Worm (Caenorhabditis elegans) whole organism, young adult: ENCODE data around the gene ceh-10.

Experiments used
- B0336.3 ChIP-seq: fragments of 200-800 bp; sonication (Bioruptor generic); IDR thresholded peaks from 2 replicates; pipeline ENCODE4 v1.3.6; 2022; ENCODE audit warnings: missing genetic modification characterization, missing compliant biosample characterization
- C06A6.2 ChIP-seq: fragments of 200-800 bp; sonication (Bioruptor generic); conservative IDR thresholded peaks from 2 replicates; pipeline ENCODE4 v1.3.6; 2022; ENCODE audit warnings: missing genetic modification characterization, missing compliant biosample characterization
- F10E7.11 ChIP-seq: sonication (generic microtip); optimal IDR thresholded peaks from 2 replicates; lab custom pipeline; 2017; ENCODE audit warnings: mild to moderate bottlenecking, missing genetic modification characterization, moderate library complexity, missing compliant biosample characterization
- F33H1.4 ChIP-seq: fragments of 200-800 bp; sonication (Bioruptor generic); IDR thresholded peaks from 2 replicates; pipeline ENCODE4 v1.3.6; 2022; ENCODE audit warnings: missing genetic modification reagents, missing genetic modification characterization, missing compliant biosample characterization
- F49E8.2 ChIP-seq: sonication (generic microtip); optimal IDR thresholded peaks from 3 replicates; lab custom pipeline; 2017; ENCODE audit warnings: missing genetic modification characterization, mild to moderate bottlenecking, missing compliant biosample characterization, antibody characterized with exemption, moderate library complexity; ENCODE audit not compliant: insufficient read depth
- F52B5.7 ChIP-seq: sonication (generic microtip); optimal IDR thresholded peaks from 2 replicates; lab custom pipeline; 2016; ENCODE audit warnings: mild to moderate bottlenecking, missing genetic modification characterization, missing compliant biosample characterization
- F55B11.4 ChIP-seq: sonication (generic microtip); optimal IDR thresholded peaks from 2 replicates; lab custom pipeline; 2016; ENCODE audit warnings: missing compliant biosample characterization, missing genetic modification characterization, borderline replicate concordance; ENCODE audit not compliant: insufficient read depth
- K11D2.4 ChIP-seq: fragments of 200-800 bp; sonication (Bioruptor generic); IDR thresholded peaks from 2 replicates; pipeline ENCODE4 v1.3.6; 2022; ENCODE audit warnings: missing genetic modification reagents, missing genetic modification characterization, missing compliant biosample characterization
- Y79H2A.3 ChIP-seq: fragments of 200-800 bp; sonication (Bioruptor generic); conservative IDR thresholded peaks from 2 replicates; pipeline ENCODE4 v1.3.6; 2022; ENCODE audit warnings: missing genetic modification reagents, missing genetic modification characterization, missing compliant biosample characterization
- ZK185.1 ChIP-seq: sonication (generic microtip); optimal IDR thresholded peaks from 2 replicates; lab custom pipeline; 2016; ENCODE audit warnings: mild to moderate bottlenecking, missing genetic modification characterization, missing compliant biosample characterization; ENCODE audit not compliant: poor library complexity, severe bottlenecking
- aptf-2 ChIP-seq: fragments of 200-800 bp; sonication (Bioruptor generic); conservative IDR thresholded peaks from 2 replicates; pipeline ENCODE4 v1.3.6; 2022; ENCODE audit warnings: missing genetic modification reagents, missing genetic modification characterization, missing compliant biosample characterization
- attf-5 ChIP-seq: fragments of 200-800 bp; sonication (Bioruptor generic); optimal IDR thresholded peaks from 2 replicates; lab custom pipeline; 2018; ENCODE audit warnings: mild to moderate bottlenecking, missing genetic modification characterization, missing compliant biosample characterization
- bed-1 ChIP-seq: fragments of 200-800 bp; sonication (Bioruptor generic); IDR thresholded peaks from 2 replicates; pipeline ENCODE4 v1.3.6; 2022; ENCODE audit warnings: missing genetic modification reagents, missing genetic modification characterization, missing compliant biosample characterization
- bed-2 ChIP-seq: fragments of 200-800 bp; sonication (Bioruptor generic); IDR thresholded peaks from 2 replicates; pipeline ENCODE4 v1.3.6; 2022; ENCODE audit warnings: missing genetic modification reagents, missing genetic modification characterization, missing compliant biosample characterization
- ccch-3 ChIP-seq: fragments of 200-800 bp; sonication (Bioruptor generic); optimal IDR thresholded peaks from 2 replicates; lab custom pipeline; 2018; ENCODE audit warnings: mild to moderate bottlenecking, missing genetic modification characterization, missing compliant biosample characterization
- cebp-1 ChIP-seq, 2 experiments: fragments of 200-800 bp in 1 of 2; sonication (Bioruptor generic) in 1 of 2; sonication (generic microtip) in 1 of 2; IDR thresholded peaks in 1 of 2; optimal IDR thresholded peaks in 1 of 2; 2 replicates each; pipeline versions ENCODE4 v1.3.6 to Lab custom; 2017 to 2022; ENCODE audit warnings: missing compliant biosample characterization in 2 of 2, missing genetic modification characterization in 2 of 2, mild to moderate bottlenecking in 1 of 2, missing genetic modification reagents in 1 of 2, moderate library complexity in 1 of 2
- cebp-2 ChIP-seq: fragments of 200-800 bp; sonication (Bioruptor generic); IDR thresholded peaks from 2 replicates; pipeline ENCODE4 v1.3.6; 2022; ENCODE audit warnings: missing genetic modification characterization, missing compliant biosample characterization
- ceh-27 ChIP-seq: fragments of 200-800 bp; sonication (Bioruptor generic); optimal IDR thresholded peaks from 2 replicates; lab custom pipeline; 2018; ENCODE audit warnings: mild to moderate bottlenecking, missing genetic modification characterization, moderate library complexity, missing compliant biosample characterization
- ceh-40 ChIP-seq: fragments of 200-800 bp; sonication (Bioruptor generic); IDR thresholded peaks from 2 replicates; pipeline ENCODE4 v1.3.6; 2022; ENCODE audit warnings: missing genetic modification characterization, missing compliant biosample characterization
- ceh-58 ChIP-seq: fragments of 200-800 bp; sonication (Bioruptor generic); IDR thresholded peaks from 2 replicates; pipeline ENCODE4 v1.3.6; 2022; ENCODE audit warnings: missing genetic modification characterization, missing compliant biosample characterization
- ceh-79 ChIP-seq: sonication (generic microtip); optimal IDR thresholded peaks from 2 replicates; lab custom pipeline; 2017; ENCODE audit warnings: mild to moderate bottlenecking, missing genetic modification characterization, missing compliant biosample characterization
- dpff-1 ChIP-seq: sonication (generic microtip); optimal IDR thresholded peaks from 2 replicates; lab custom pipeline; 2017; ENCODE audit warnings: mild to moderate bottlenecking, missing genetic modification characterization, missing compliant biosample characterization
- fkh-3 ChIP-seq: sonication (generic microtip); optimal IDR thresholded peaks from 2 replicates; lab custom pipeline; 2016; ENCODE audit warnings: mild to moderate bottlenecking, missing genetic modification characterization, missing compliant biosample characterization
- gei-17 ChIP-seq: fragments of 200-800 bp; sonication (Bioruptor generic); optimal IDR thresholded peaks from 2 replicates; lab custom pipeline; 2018; ENCODE audit warnings: mild to moderate bottlenecking, missing genetic modification characterization, missing compliant biosample characterization
- him-1 ChIP-seq: sonication (generic microtip); optimal IDR thresholded peaks from 2 replicates; lab custom pipeline; 2016; ENCODE audit warnings: missing genotype, missing genetic modification reagents, missing genetic modification characterization, missing compliant biosample characterization
- hlh-12 ChIP-seq: sonication (generic microtip); optimal IDR thresholded peaks from 2 replicates; lab custom pipeline; 2016; ENCODE audit warnings: missing genetic modification characterization, missing compliant biosample characterization
- hrde-1 ChIP-seq: sonication (generic microtip); optimal IDR thresholded peaks from 2 replicates; lab custom pipeline; 2016; ENCODE audit warnings: missing genetic modification characterization, mild to moderate bottlenecking, missing compliant biosample characterization, moderate library complexity, missing genotype, missing genetic modification reagents, borderline replicate concordance
- lin-26 ChIP-seq: fragments of 200-800 bp; sonication (Bioruptor generic); IDR thresholded peaks from 2 replicates; pipeline ENCODE4 v1.3.6; 2022; ENCODE audit warnings: missing genetic modification reagents, missing genetic modification characterization, missing compliant biosample characterization
- lin-54 ChIP-seq: fragments of 200-800 bp; sonication (Bioruptor generic); optimal IDR thresholded peaks from 2 replicates; lab custom pipeline; 2018; ENCODE audit warnings: mild to moderate bottlenecking, missing genetic modification characterization, missing compliant biosample characterization
- lir-1 ChIP-seq: fragments of 200-800 bp; sonication (Bioruptor generic); conservative IDR thresholded peaks from 2 replicates; pipeline ENCODE4 v1.3.6; 2022; ENCODE audit warnings: missing genetic modification reagents, missing genetic modification characterization, missing compliant biosample characterization
- madf-8 ChIP-seq: fragments of 200-800 bp; sonication (Bioruptor generic); conservative IDR thresholded peaks from 2 replicates; pipeline ENCODE4 v1.3.6; 2022; ENCODE audit warnings: missing genetic modification reagents, missing genetic modification characterization, missing compliant biosample characterization
- nhr-80 ChIP-seq: sonication (generic microtip); optimal IDR thresholded peaks from 2 replicates; lab custom pipeline; 2016; ENCODE audit warnings: missing genetic modification characterization, missing compliant biosample characterization
- pha-4 ChIP-seq: fragments of 150-350 bp; sonication (generic microtip); optimal IDR thresholded peaks from 2 replicates; lab custom pipeline; 2014; ENCODE audit warnings: missing biosample characterization, missing genetic modification reagents, missing genetic modification characterization
- rcor-1 ChIP-seq: fragments of 200-800 bp; sonication (Bioruptor generic); IDR thresholded peaks from 2 replicates; pipeline ENCODE4 v1.3.6; 2022; ENCODE audit warnings: missing genetic modification reagents, missing genetic modification characterization, missing compliant biosample characterization
- rec-8 ChIP-seq, 2 experiments: sonication (generic microtip); optimal IDR thresholded peaks; 2 replicates each; lab custom pipeline; 2016; ENCODE audit warnings: mild to moderate bottlenecking in 2 of 2, missing genetic modification characterization in 2 of 2, missing genetic modification reagents in 2 of 2, missing genotype in 2 of 2, missing biosample characterization in 1 of 2, missing compliant biosample characterization in 1 of 2, moderate library complexity in 1 of 2
- sdz-38 ChIP-seq: sonication (generic microtip); optimal IDR thresholded peaks from 2 replicates; lab custom pipeline; 2016; ENCODE audit warnings: missing genotype, missing genetic modification characterization, missing compliant biosample characterization
- snpc-1.1 ChIP-seq: sonication (generic microtip); optimal IDR thresholded peaks from 2 replicates; lab custom pipeline; 2017; ENCODE audit warnings: missing genetic modification characterization, mild to moderate bottlenecking, missing compliant biosample characterization, antibody characterized with exemption, moderate library complexity, missing genotype, missing genetic modification reagents; ENCODE audit not compliant: insufficient read depth
- snpc-3.4 ChIP-seq: sonication (generic microtip); optimal IDR thresholded peaks from 2 replicates; lab custom pipeline; 2017; ENCODE audit warnings: missing genetic modification characterization, mild to moderate bottlenecking, missing compliant biosample characterization, antibody characterized with exemption, moderate library complexity, missing genotype, missing genetic modification reagents
- snpc-4 ChIP-seq, 5 experiments: fragments of 150-350 bp in 1 of 5; sonication (generic microtip) in 4 of 5; optimal IDR thresholded peaks; 2 replicates each; lab custom pipeline; 2014 to 2018; ENCODE audit warnings: missing genetic modification characterization in 5 of 5, missing biosample characterization in 3 of 5, antibody characterized with exemption in 2 of 5, mild to moderate bottlenecking in 2 of 5, missing compliant biosample characterization in 2 of 5, missing genotype in 2 of 5, moderate library complexity in 2 of 5, missing genetic modification reagents in 1 of 5
- tbp1 ChIP-seq: fragments of 200-800 bp; sonication (Bioruptor generic); optimal IDR thresholded peaks from 2 replicates; lab custom pipeline; 2018; ENCODE audit warnings: mild to moderate bottlenecking, missing genetic modification characterization, missing compliant biosample characterization
- tbx-9 ChIP-seq: sonication (generic microtip); optimal IDR thresholded peaks from 2 replicates; lab custom pipeline; 2016; ENCODE audit warnings: borderline replicate concordance, missing genetic modification characterization, inconsistent platforms, missing compliant biosample characterization
- tlf-1 ChIP-seq: fragments of 200-800 bp; sonication (Bioruptor generic); optimal IDR thresholded peaks from 2 replicates; lab custom pipeline; 2018; ENCODE audit warnings: mild to moderate bottlenecking, missing genetic modification characterization, missing compliant biosample characterization
- unc-130 ChIP-seq: sonication (generic microtip); optimal IDR thresholded peaks from 2 replicates; lab custom pipeline; 2016; ENCODE audit warnings: missing genetic modification reagents, missing genetic modification characterization, missing compliant biosample characterization
- ztf-18 ChIP-seq: sonication (generic microtip); optimal IDR thresholded peaks from 2 replicates; lab custom pipeline; 2016; ENCODE audit warnings: missing genotype, mild to moderate bottlenecking, missing genetic modification characterization, missing compliant biosample characterization
- ztf-22 ChIP-seq: fragments of 200-800 bp; sonication (Bioruptor generic); optimal IDR thresholded peaks from 2 replicates; lab custom pipeline; 2018; ENCODE audit warnings: mild to moderate bottlenecking, missing genetic modification characterization, moderate library complexity, missing compliant biosample characterization
- ztf-28 ChIP-seq: fragments of 200-800 bp; sonication (Bioruptor generic); IDR thresholded peaks from 2 replicates; pipeline ENCODE4 v1.3.6; 2022; ENCODE audit warnings: missing genetic modification reagents, missing genetic modification characterization, missing compliant biosample characterization

Gene ceh-10

ce11 chrIII:5785273-5785929, 13.4 kb upstream of the ceh-10 start, which contains the start of gene Y37B11A.3 (continued):
- TF ChIP-seq lin-54 (peak; percentile 73), fkh-3 (no peak), hrde-1 (tag; lab: Kevin White, UChicago) (no peak), ztf-18 (peak; percentile 93), aptf-2 (GFP tag; lab: Robert Waterston, UW) (no peak), snpc-3.4 (tag; lab: Kevin White, UChicago) (no peak), bed-1 (no peak), him-1 (tag; lab: Kevin White, UChicago) (no peak), F49E8.2 (tag; lab: Kevin White, UChicago) (no peak), rec-8 (tag; optimal IDR thresholded peaks at IDR 0.05; lab: Kevin White, UChicago) (no peak), tbp1 (peak; percentile 42), snpc-1.1 (tag; lab: Kevin White, UChicago) (no peak), tlf-1 (GFP tag; lab: Kevin White, UChicago) (no peak), pha-4 (tag; lab: Kevin White, UChicago) (no peak), ztf-22 (GFP tag; lab: Kevin White, UChicago) (no peak), K11D2.4 (no peak; the same call in 1 of the 2 replicates), dpff-1 (tag; lab: Kevin White, UChicago) (no peak), F33H1.4 (GFP tag; lab: Robert Waterston, UW) (peak; percentile 52), madf-8 (no peak), cebp-2 (GFP tag; lab: Robert Waterston, UW) (no peak), lin-26 (GFP tag; lab: Robert Waterston, UW) (no peak), ceh-40 (GFP tag; lab: Robert Waterston, UW) (no peak), lir-1 (no peak), sdz-38 (no peak), Y79H2A.3 (GFP tag; lab: Robert Waterston, UW) (no peak), tbx-9 (tag; lab: Kevin White, UChicago) (no peak), ztf-28 (GFP tag; lab: Robert Waterston, UW) (no peak), cebp-1 (GFP tag; IDR thresholded peaks at IDR 0.05; lab: Robert Waterston, UW) (peak; percentile 100), cebp-1 (tag; optimal IDR thresholded peaks at IDR 0.05; lab: Kevin White, UChicago) (peak; percentile 100), gei-17 (GFP tag; lab: Kevin White, UChicago) (peak; percentile 34), unc-130 (GFP tag; lab: Kevin White, UChicago) (no peak), rcor-1 (GFP tag; lab: Robert Waterston, UW) (no peak), ceh-58 (GFP tag; lab: Robert Waterston, UW) (no peak), nhr-80 (tag; lab: Kevin White, UChicago) (peak; percentile 43), snpc-4 (GFP tag; optimal IDR thresholded peaks at IDR 0.05; lab: Kevin White, UChicago) (no peak), snpc-4 (tag; optimal IDR thresholded peaks at IDR 0.05; lab: Kevin White, UChicago) (peak in 2 of 4 experiments; percentile 7 to 41), ceh-79 (no peak), ZK185.1 (tag; lab: Kevin White, UChicago) (no peak), F52B5.7 (tag; lab: Kevin White, UChicago) (no peak), hlh-12 (tag; lab: Kevin White, UChicago) (no peak), ccch-3 (no peak), B0336.3 (peak; percentile 46; the same call in 1 of the 2 replicates), F10E7.11 (no peak), ceh-27 (GFP tag; lab: Kevin White, UChicago) (no peak), attf-5 (GFP tag; lab: Kevin White, UChicago) (peak; percentile 90), C06A6.2 (GFP tag; lab: Robert Waterston, UW) (no peak), F55B11.4 (tag; lab: Kevin White, UChicago) (no peak), bed-2 (GFP tag; lab: Robert Waterston, UW) (no peak)
